Worm (Caenorhabditis elegans): ENCODE data around the gene ins-10.
A peak's percentile ranks its signal among the peaks of the same experiment; 100 is the strongest.

DNA sequence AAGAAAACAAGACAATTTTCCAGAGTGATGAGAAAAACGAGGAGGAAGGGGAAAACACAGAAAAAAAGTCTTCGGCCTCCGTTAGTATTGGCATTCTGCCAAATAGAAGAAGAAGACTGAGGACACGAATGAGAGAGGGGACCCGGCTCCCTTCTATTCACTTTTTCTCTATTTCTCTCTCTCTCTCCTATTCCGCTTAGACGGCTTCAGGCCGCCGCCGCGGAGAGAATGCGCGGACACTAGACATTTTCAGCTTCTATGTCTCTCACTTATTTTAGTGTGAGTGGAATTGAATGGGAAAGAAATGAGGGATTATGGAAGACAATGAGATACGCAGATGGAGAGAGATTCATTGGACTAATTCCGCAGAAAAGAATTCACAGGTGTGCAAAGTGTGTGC lies 26.9 kb upstream of the ins-10 start:
- 0 out of 2 replicates have a peak, but pooled peaks have one; percentile 4 for TF ChIP-seq flt-1 (GFP tag; IDR thresholded peaks at IDR 0.05)
- no peak for TF ChIP-seq med-1 (GFP tag; optimal IDR thresholded peaks at IDR 0.05; ENCODE audit: insufficient read depth)
- no peak for TF ChIP-seq ztf-29 (GFP tag; IDR thresholded peaks at IDR 0.05)
- TF ChIP-seq T22C8.4 (GFP tag; IDR thresholded peaks at IDR 0.05) = no peak
- no peak for TF ChIP-seq ref-1 (GFP tag; conservative IDR thresholded peaks at IDR 0.05)
- TF ChIP-seq cog-1 (tag; optimal IDR thresholded peaks at IDR 0.05) = no peak
- no peak for TF ChIP-seq klf-2 (GFP tag; conservative IDR thresholded peaks at IDR 0.05)
- TF ChIP-seq tab-1 (GFP tag; IDR thresholded peaks at IDR 0.05) = no peak

All from whole organism, midembryonic.